Worm (Caenorhabditis elegans): Measurements from ENCODE around the gene C36E6.8.

- no peak for TF ChIP-seq dao-5 (tag; optimal IDR thresholded peaks at IDR 0.05)
- no peak for TF ChIP-seq W03F9.2 (tag; optimal IDR thresholded peaks at IDR 0.05)
- TF ChIP-seq him-1 (tag; optimal IDR thresholded peaks at IDR 0.05): no peak
These were observed 15.9 kb upstream of the C36E6.8 start for ce11 chrX:17422593-17422992.
